Worm (Caenorhabditis elegans) whole organism, mixed stage, embryonic: ENCODE results near the gene F53C3.11.

Experiments
- M03D4.4 ChIP-seq: sonication (generic microtip); optimal IDR thresholded peaks from 2 replicates; lab custom pipeline; 2017; ENCODE audit warnings: mild to moderate bottlenecking, missing genetic modification characterization, missing compliant biosample characterization
- bed-3 ChIP-seq: fragments of 200-800 bp; sonication (Bioruptor generic); optimal IDR thresholded peaks from 3 replicates; lab custom pipeline; 2018; ENCODE audit warnings: mild to moderate bottlenecking, missing genetic modification characterization, moderate library complexity, missing compliant biosample characterization
- ceh-39 ChIP-seq: fragments of 150-350 bp; optimal IDR thresholded peaks from 2 replicates; lab custom pipeline; 2014; ENCODE audit warnings: missing biosample characterization, missing genetic modification characterization
- ceh-83 ChIP-seq: fragments of 200-800 bp; sonication (Bioruptor generic); optimal IDR thresholded peaks from 2 replicates; lab custom pipeline; 2018; ENCODE audit warnings: mild to moderate bottlenecking, missing genetic modification characterization, missing compliant biosample characterization
- ces-1 ChIP-seq: fragments of 150-350 bp; optimal IDR thresholded peaks from 2 replicates; lab custom pipeline; 2014; ENCODE audit warnings: missing biosample characterization, missing genetic modification reagents, missing genetic modification characterization
- cnd-1 ChIP-seq: fragments of 200-800 bp; sonication (Bioruptor generic); optimal IDR thresholded peaks from 2 replicates; lab custom pipeline; 2018; ENCODE audit warnings: mild to moderate bottlenecking, missing genetic modification characterization, missing compliant biosample characterization
- drap-1 ChIP-seq: fragments of 200-800 bp; sonication (Bioruptor generic); optimal IDR thresholded peaks from 3 replicates; lab custom pipeline; 2018; ENCODE audit warnings: mild to moderate bottlenecking, missing genetic modification characterization, missing compliant biosample characterization
- elt-1 ChIP-seq: sonication (generic microtip); optimal IDR thresholded peaks from 2 replicates; lab custom pipeline; 2017; ENCODE audit warnings: missing genetic modification characterization, mild to moderate bottlenecking, missing compliant biosample characterization, antibody characterized with exemption, moderate library complexity, borderline replicate concordance; ENCODE audit not compliant: insufficient read depth
- elt-3 ChIP-seq: fragments of 150-350 bp; optimal IDR thresholded peaks from 2 replicates; lab custom pipeline; 2014; ENCODE audit warnings: missing biosample characterization, missing genetic modification characterization
- flh-1 ChIP-seq: fragments of 200-800 bp; sonication (Bioruptor generic); optimal IDR thresholded peaks from 2 replicates; lab custom pipeline; 2018; ENCODE audit warnings: mild to moderate bottlenecking, missing genetic modification characterization, moderate library complexity, missing compliant biosample characterization
- ham-2 ChIP-seq: fragments of 200-800 bp; sonication (Bioruptor generic); optimal IDR thresholded peaks from 2 replicates; lab custom pipeline; 2018; ENCODE audit warnings: mild to moderate bottlenecking, missing genetic modification characterization, missing compliant biosample characterization
- hlh-1 ChIP-seq: fragments of 150-350 bp; optimal IDR thresholded peaks from 2 replicates; lab custom pipeline; 2014; ENCODE audit warnings: missing biosample characterization, missing genetic modification reagents, missing genetic modification characterization
- lin-13 ChIP-seq: fragments of 150-350 bp; optimal IDR thresholded peaks from 2 replicates; lab custom pipeline; 2014; ENCODE audit warnings: missing biosample characterization, missing genetic modification characterization
- lin-32 ChIP-seq: fragments of 200-800 bp; sonication (Bioruptor generic); optimal IDR thresholded peaks from 2 replicates; lab custom pipeline; 2018; ENCODE audit warnings: mild to moderate bottlenecking, missing genetic modification characterization, missing compliant biosample characterization
- lsy-2 ChIP-seq: fragments of 150-350 bp; optimal IDR thresholded peaks from 2 replicates; lab custom pipeline; 2014; ENCODE audit warnings: missing biosample characterization, missing genetic modification characterization
- mab-5 ChIP-seq: fragments of 150-350 bp; optimal IDR thresholded peaks from 2 replicates; lab custom pipeline; 2014; ENCODE audit warnings: missing biosample characterization, missing genetic modification characterization
- mep-1 ChIP-seq: fragments of 150-350 bp; optimal IDR thresholded peaks from 2 replicates; lab custom pipeline; 2017; ENCODE audit warnings: missing biosample characterization, missing genetic modification reagents, missing genetic modification characterization, inconsistent platforms
- mls-2 ChIP-seq: sonication (generic microtip); optimal IDR thresholded peaks from 2 replicates; lab custom pipeline; 2016; ENCODE audit warnings: mild to moderate bottlenecking, missing genetic modification characterization, moderate library complexity, missing compliant biosample characterization
- nhr-12 ChIP-seq: fragments of 150-350 bp; optimal IDR thresholded peaks from 2 replicates; lab custom pipeline; 2014; ENCODE audit warnings: missing biosample characterization, missing genetic modification characterization
- nhr-2 ChIP-seq: fragments of 150-350 bp; optimal IDR thresholded peaks from 2 replicates; lab custom pipeline; 2014; ENCODE audit warnings: missing biosample characterization, missing genetic modification characterization
- nhr-237 ChIP-seq: fragments of 150-350 bp; optimal IDR thresholded peaks from 2 replicates; lab custom pipeline; 2014; ENCODE audit warnings: missing biosample characterization, missing genetic modification characterization
- nhr-28 ChIP-seq: fragments of 150-350 bp; optimal IDR thresholded peaks from 2 replicates; lab custom pipeline; 2014; ENCODE audit warnings: missing biosample characterization, missing genetic modification characterization
- nhr-76 ChIP-seq: sonication (generic microtip); optimal IDR thresholded peaks from 2 replicates; lab custom pipeline; 2017; ENCODE audit warnings: missing biosample characterization, missing genetic modification characterization
- pha-4 ChIP-seq: fragments of 150-350 bp; optimal IDR thresholded peaks from 2 replicates; lab custom pipeline; 2018; ENCODE audit warnings: missing biosample characterization, missing genetic modification reagents, missing genetic modification characterization
- snpc-4 ChIP-seq: fragments of 150-350 bp; optimal IDR thresholded peaks from 2 replicates; lab custom pipeline; 2014; ENCODE audit warnings: missing biosample characterization, missing genetic modification characterization
- sptf-1 ChIP-seq: sonication (generic microtip); optimal IDR thresholded peaks from 2 replicates; lab custom pipeline; 2017; ENCODE audit warnings: mild to moderate bottlenecking, missing genetic modification characterization, moderate library complexity, missing compliant biosample characterization
- tbx-8 ChIP-seq: fragments of 200-800 bp; sonication (Bioruptor generic); optimal IDR thresholded peaks from 2 replicates; lab custom pipeline; 2018; ENCODE audit warnings: mild to moderate bottlenecking, missing genetic modification characterization, moderate library complexity, missing compliant biosample characterization
- unc-120 ChIP-seq: sonication (generic microtip); optimal IDR thresholded peaks from 2 replicates; lab custom pipeline; 2017; ENCODE audit warnings: missing genetic modification characterization, missing compliant biosample characterization; ENCODE audit not compliant: poor library complexity, severe bottlenecking
- unc-39 ChIP-seq: fragments of 150-350 bp; optimal IDR thresholded peaks from 2 replicates; lab custom pipeline; 2014; ENCODE audit warnings: missing biosample characterization, missing genetic modification characterization
- unc-62 ChIP-seq: fragments of 150-350 bp; optimal IDR thresholded peaks from 2 replicates; lab custom pipeline; 2014; ENCODE audit warnings: missing biosample characterization, missing genetic modification reagents, missing genetic modification characterization
- zip-8 ChIP-seq: fragments of 150-350 bp; optimal IDR thresholded peaks from 2 replicates; lab custom pipeline; 2014; ENCODE audit warnings: missing biosample characterization, missing genetic modification characterization
- ztf-11 ChIP-seq: fragments of 150-350 bp; optimal IDR thresholded peaks from 2 replicates; lab custom pipeline; 2014; ENCODE audit warnings: missing biosample characterization, missing genetic modification characterization

F53C3.11 gene

DNA sequence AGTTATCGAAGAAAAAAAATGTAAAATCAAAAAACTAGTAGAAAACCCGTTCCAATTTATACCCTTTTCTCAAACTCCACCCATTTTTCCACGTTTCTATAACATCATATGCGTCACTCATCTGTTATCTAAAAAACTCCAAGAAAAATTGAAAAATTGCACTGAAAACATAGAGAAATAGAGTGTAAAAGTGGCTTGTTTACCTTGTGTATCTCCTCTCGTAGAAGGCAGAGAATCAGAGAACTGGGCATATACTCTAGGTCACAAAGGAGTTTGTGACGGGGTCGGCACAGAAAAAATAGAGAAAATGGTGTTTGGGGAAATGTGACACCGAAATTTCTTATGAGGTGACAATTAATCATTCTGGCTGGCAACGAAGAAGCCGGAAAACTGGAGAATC lies 4.8 kb upstream of the F53C3.11 start:
- TF ChIP-seq unc-120 (tag; lab: Kevin White, UChicago) (no peak), nhr-2 (tag; lab: Kevin White, UChicago) (no peak), bed-3 (no peak), ham-2 (no peak), lin-13 (no peak)

ce11 chrII:3910737-3911136 lies 4.2 kb upstream of the F53C3.11 start, which contains the start of gene bcmo-2:
Gene bcmo-2 (minus strand): TSS chrII:3910837.
- TF ChIP-seq mab-5 (no peak), zip-8 (tag; lab: Kevin White, UChicago) (no peak), snpc-4 (no peak), ceh-39 (no peak), nhr-76 (no peak), nhr-12 (tag; lab: Kevin White, UChicago) (no peak), ceh-83 (GFP tag; lab: Kevin White, UChicago) (no peak), ztf-11 (no peak), elt-1 (tag; lab: Kevin White, UChicago) (no peak), elt-3 (tag; lab: Kevin White, UChicago) (no peak), nhr-237 (tag; lab: Kevin White, UChicago) (no peak), ces-1 (GFP tag; lab: Kevin White, UChicago) (no peak), drap-1 (GFP tag; lab: Kevin White, UChicago) (no peak)

DNA sequence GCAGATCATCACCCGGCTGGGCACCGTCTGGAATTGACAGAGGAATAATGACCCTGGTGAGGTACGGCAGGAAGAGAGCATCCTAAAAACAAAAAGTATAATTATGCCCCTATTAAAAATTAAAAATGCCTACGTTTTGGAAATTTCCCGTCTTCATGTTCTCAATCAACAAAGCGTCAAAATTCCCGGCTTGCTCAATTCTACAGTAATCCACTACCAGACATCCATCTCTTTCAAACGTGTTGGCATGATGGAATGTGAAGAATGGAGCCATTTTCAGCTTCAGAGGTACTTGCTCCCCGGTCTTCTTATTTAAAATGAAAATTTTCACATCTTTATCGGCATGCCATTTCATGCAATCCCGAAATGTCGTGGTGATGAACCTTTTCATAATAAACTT lies 2.8 kb upstream of the F53C3.11 start:
- TF ChIP-seq tbx-8 (no peak), mep-1 (no peak)
- TF ChIP-seq, all 35 proteins: peak for 0

ce11 chrII:3908135-3908534 lies 1.6 kb upstream of the F53C3.11 start:
- TF ChIP-seq sptf-1: no peak
- no peak for TF ChIP-seq hlh-1 (tag; lab: Kevin White, UChicago)
- no peak for TF ChIP-seq mls-2
- TF ChIP-seq elt-1 (tag; lab: Kevin White, UChicago): no peak
- TF ChIP-seq unc-62 (GFP tag; lab: Kevin White, UChicago): no peak
- TF ChIP-seq drap-1 (GFP tag; lab: Kevin White, UChicago): no peak
- TF ChIP-seq ceh-83 (GFP tag; lab: Kevin White, UChicago): no peak

- TF ChIP-seq nhr-12 (tag; lab: Kevin White, UChicago): no peak
- TF ChIP-seq, all 35 proteins: peak for 0
Observed at ce11 chrII:3902798-3903197, 3.7 kb downstream of the F53C3.11 start, which contains the start of gene F53C3.3. Gene F53C3.3 (plus strand): TSS chrII:3902856.

ce11 chrII:3901108-3901507 lies 5.4 kb downstream of the F53C3.11 start, which contains the start of gene F53C3.4:
Gene F53C3.4 (plus strand): TSS chrII:3901408.
- TF ChIP-seq lin-32 (GFP tag; lab: Kevin White, UChicago) (no peak), hlh-1 (tag; lab: Kevin White, UChicago) (no peak), mab-5 (no peak), elt-3 (tag; lab: Kevin White, UChicago) (no peak), pha-4 (no peak), nhr-237 (tag; lab: Kevin White, UChicago) (no peak), nhr-28 (tag; lab: Kevin White, UChicago) (no peak), unc-39 (tag; lab: Kevin White, UChicago) (no peak), ztf-11 (no peak), unc-120 (tag; lab: Kevin White, UChicago) (no peak), lsy-2 (tag; lab: Kevin White, UChicago) (no peak), unc-62 (GFP tag; lab: Kevin White, UChicago) (no peak), lin-13 (no peak), drap-1 (GFP tag; lab: Kevin White, UChicago) (no peak), cnd-1 (tag; lab: Kevin White, UChicago) (no peak), nhr-76 (no peak), flh-1 (GFP tag; lab: Kevin White, UChicago) (no peak), snpc-4 (no peak), M03D4.4 (tag; lab: Kevin White, UChicago) (no peak), ceh-39 (no peak)
